Fruit fly (Drosophila melanogaster) whole organism, prepupa: Measurements from ENCODE around the gene Cpr76Bc.

Experiments used
- CG32006 ChIP-seq: fragments of 200-800 bp; sonication (Bioruptor generic); optimal IDR thresholded peaks from 3 replicates; lab custom pipeline; 2017; ENCODE audit warnings: missing biosample characterization, mild to moderate bottlenecking, missing genetic modification characterization
- CG34406 ChIP-seq: fragments of 200-800 bp; sonication (Bioruptor generic); optimal IDR thresholded peaks from 3 replicates; lab custom pipeline; 2016; ENCODE audit warnings: missing biosample characterization, missing genetic modification characterization
- CG6163 ChIP-seq: fragments of 200-800 bp; sonication (Bioruptor generic); IDR thresholded peaks from 3 replicates; pipeline ENCODE4 v1.3.6; 2022; ENCODE audit warnings: missing biosample characterization, missing genetic modification characterization
- CG6792 ChIP-seq: fragments of 200-800 bp; sonication (Bioruptor generic); optimal IDR thresholded peaks from 3 replicates; lab custom pipeline; 2016; ENCODE audit warnings: missing biosample characterization, missing genetic modification characterization
- Ets96B ChIP-seq: fragments of 200-800 bp; optimal IDR thresholded peaks from 2 replicates; lab custom pipeline; 2019; ENCODE audit warnings: missing biosample characterization, mild to moderate bottlenecking, missing genetic modification characterization, moderate library complexity
- Gug ChIP-seq: fragments of 200-800 bp; sonication (Bioruptor generic); IDR thresholded peaks from 2 replicates; pipeline ENCODE4 v1.3.6; 2022; ENCODE audit warnings: missing biosample characterization, missing genetic modification characterization
- Lpt ChIP-seq: fragments of 200-800 bp; sonication (Bioruptor generic); optimal IDR thresholded peaks from 3 replicates; lab custom pipeline; 2016; ENCODE audit warnings: missing biosample characterization, missing genetic modification characterization
- Met ChIP-seq: fragments of 200-800 bp; sonication (Bioruptor generic); optimal IDR thresholded peaks from 3 replicates; lab custom pipeline; 2016; ENCODE audit warnings: missing biosample characterization, missing genetic modification characterization
- OdsH ChIP-seq: fragments of 200-800 bp; sonication (Bioruptor generic); optimal IDR thresholded peaks from 3 replicates; lab custom pipeline; 2016; ENCODE audit warnings: missing biosample characterization, missing genetic modification characterization
- esn ChIP-seq: fragments of 200-800 bp; sonication (Bioruptor generic); optimal IDR thresholded peaks from 2 replicates; lab custom pipeline; 2016; ENCODE audit warnings: missing biosample characterization, mild to moderate bottlenecking, missing genetic modification characterization, moderate library complexity
- pdm3 ChIP-seq: fragments of 200-800 bp; sonication (Bioruptor generic); optimal IDR thresholded peaks from 3 replicates; lab custom pipeline; 2016; ENCODE audit warnings: missing biosample characterization, missing genetic modification characterization
- spab ChIP-seq: fragments of 200-800 bp; sonication (Bioruptor generic); optimal IDR thresholded peaks from 2 replicates; lab custom pipeline; 2017; ENCODE audit warnings: missing biosample characterization, mild to moderate bottlenecking, missing genetic modification characterization, missing genetic modification reagents
- ss ChIP-seq, 2 experiments: fragments of 200-800 bp; sonication (Bioruptor generic); optimal IDR thresholded peaks; 2 replicates in 1 of 2; 3 replicates in 1 of 2; lab custom pipeline; 2017 to 2018; ENCODE audit warnings: mild to moderate bottlenecking in 2 of 2, missing biosample characterization in 2 of 2, missing genetic modification characterization in 2 of 2, moderate library complexity in 1 of 2

- TF ChIP-seq OdsH (GFP tag; lab: Kevin White, UChicago) (no peak), CG34406 (GFP tag; lab: Kevin White, UChicago) (no peak), Gug (GFP tag; lab: Robert Waterston, UW) (no peak), Ets96B (tag; lab: Kevin White, UChicago) (no peak), Met (GFP tag; lab: Kevin White, UChicago) (no peak), spab (GFP tag; lab: Kevin White, UChicago) (no peak), ss (GFP tag; optimal IDR thresholded peaks at IDR 0.05; lab: Kevin White, UChicago) (no peak), Lpt (no peak), CG6163 (GFP tag; lab: Robert Waterston, UW) (no peak), pdm3 (GFP tag; lab: Kevin White, UChicago) (no peak), CG32006 (no peak), CG6792 (GFP tag; lab: Kevin White, UChicago) (no peak), esn (GFP tag; lab: Kevin White, UChicago) (no peak)
These were observed 348 bp downstream of the Cpr76Bc start for dm6 chr3L:19521093-19521492.
